Worm (Caenorhabditis elegans) whole organism, L4 larva: ENCODE measurements around the gene scl-10.

ENCODE experiments used
- F10B5.3 ChIP-seq: sonication (generic microtip); optimal IDR thresholded peaks from 2 replicates; lab custom pipeline; 2016; ENCODE audit warnings: mild to moderate bottlenecking, missing genetic modification characterization, missing compliant biosample characterization
- F49E8.2 ChIP-seq: sonication (generic microtip); optimal IDR thresholded peaks from 2 replicates; lab custom pipeline; 2016; ENCODE audit warnings: missing compliant biosample characterization, mild to moderate bottlenecking, missing genetic modification characterization, borderline replicate concordance
- Y48G9A.11 ChIP-seq: fragments of 200-800 bp; sonication (Bioruptor generic); IDR thresholded peaks from 2 replicates; pipeline ENCODE4 v1.3.6; 2022; ENCODE audit warnings: missing genetic modification reagents, missing genetic modification characterization, missing compliant biosample characterization
- Y5F2A.4 ChIP-seq: fragments of 200-800 bp; sonication (Bioruptor generic); optimal IDR thresholded peaks from 2 replicates; lab custom pipeline; 2018; ENCODE audit warnings: mild to moderate bottlenecking, missing genetic modification characterization, missing compliant biosample characterization
- ZK337.2 ChIP-seq: fragments of 200-800 bp; sonication (Bioruptor generic); IDR thresholded peaks from 2 replicates; pipeline ENCODE4 v1.3.6; 2022; ENCODE audit warnings: missing genetic modification reagents, missing genetic modification characterization, missing compliant biosample characterization
- aha-1 ChIP-seq: fragments of 150-350 bp; peaks from one replicate; lab custom pipeline; 2014; ENCODE audit warnings: missing biosample characterization, missing genetic modification characterization
- aly-2 ChIP-seq: sonication (generic microtip); optimal IDR thresholded peaks from 2 replicates; lab custom pipeline; 2018; ENCODE audit warnings: missing biosample characterization, missing genetic modification characterization
- ceh-32 ChIP-seq: sonication (generic microtip); optimal IDR thresholded peaks from 2 replicates; lab custom pipeline; 2016; ENCODE audit warnings: mild to moderate bottlenecking, missing genetic modification characterization, missing compliant biosample characterization; ENCODE audit not compliant: poor library complexity
- ceh-62 ChIP-seq: sonication (generic microtip); optimal IDR thresholded peaks from 2 replicates; lab custom pipeline; 2017; ENCODE audit warnings: missing biosample characterization, missing genetic modification characterization
- ces-1 ChIP-seq: fragments of 150-350 bp; sonication (generic microtip); optimal IDR thresholded peaks from 4 replicates; lab custom pipeline; 2014; ENCODE audit warnings: missing biosample characterization, missing genetic modification reagents, missing genetic modification characterization
- cey-2 ChIP-seq: sonication (generic microtip); optimal IDR thresholded peaks from 3 replicates; lab custom pipeline; 2017; ENCODE audit warnings: missing genetic modification characterization, mild to moderate bottlenecking, missing compliant biosample characterization, antibody characterized with exemption, borderline replicate concordance; ENCODE audit not compliant: insufficient read depth
- daf-16 ChIP-seq, 3 experiments: sonication (generic microtip); optimal IDR thresholded peaks; 2 replicates each; lab custom pipeline; 2016 to 2017; ENCODE audit warnings: missing genetic modification characterization in 3 of 3, missing genetic modification reagents in 3 of 3, mild to moderate bottlenecking in 2 of 3, missing compliant biosample characterization in 2 of 3, missing biosample characterization in 1 of 3, moderate library complexity in 1 of 3
- dmd-6 ChIP-seq: fragments of 200-800 bp; sonication (Bioruptor generic); IDR thresholded peaks from 2 replicates; pipeline ENCODE4 v1.3.6; 2022; ENCODE audit warnings: missing genetic modification reagents, missing genetic modification characterization, missing compliant biosample characterization
- dmd-9 ChIP-seq: fragments of 200-800 bp; sonication (Bioruptor generic); IDR thresholded peaks from 2 replicates; pipeline ENCODE4 v1.3.6; 2022; ENCODE audit warnings: missing genetic modification reagents, missing genetic modification characterization, missing compliant biosample characterization
- dpl-1 ChIP-seq: fragments of 150-350 bp; optimal IDR thresholded peaks from 2 replicates; lab custom pipeline; 2014; ENCODE audit warnings: missing biosample characterization, missing genetic modification reagents, missing genetic modification characterization
- dve-1 ChIP-seq: sonication (generic microtip); optimal IDR thresholded peaks from 2 replicates; lab custom pipeline; 2017; ENCODE audit warnings: antibody characterized with exemption, mild to moderate bottlenecking, missing genetic modification characterization, missing compliant biosample characterization; ENCODE audit not compliant: insufficient read depth
- egl-27 ChIP-seq: sonication (generic microtip); optimal IDR thresholded peaks from 3 replicates; lab custom pipeline; 2017; ENCODE audit warnings: missing biosample characterization, missing genetic modification reagents, missing genetic modification characterization
- fkh-10 ChIP-seq: fragments of 150-350 bp; optimal IDR thresholded peaks from 2 replicates; lab custom pipeline; 2014; ENCODE audit warnings: missing biosample characterization, missing genetic modification reagents, missing genetic modification characterization
- hmg-1.1 ChIP-seq: fragments of 200-800 bp; sonication (Bioruptor generic); IDR thresholded peaks from 2 replicates; pipeline ENCODE4 v1.3.6; 2022; ENCODE audit warnings: missing genetic modification reagents, missing genetic modification characterization, missing compliant biosample characterization
- jun-1 ChIP-seq: fragments of 150-350 bp; optimal IDR thresholded peaks from 2 replicates; lab custom pipeline; 2014; ENCODE audit warnings: missing biosample characterization, missing genetic modification reagents, missing genetic modification characterization
- madf-9 ChIP-seq: fragments of 200-800 bp; sonication (Bioruptor generic); conservative IDR thresholded peaks from 2 replicates; pipeline ENCODE4 v1.3.6; 2022; ENCODE audit warnings: missing genetic modification reagents, missing genetic modification characterization, missing compliant biosample characterization
- mdl-1 ChIP-seq, 2 experiments: fragments of 150-350 bp in 1 of 2; sonication (generic microtip) in 1 of 2; optimal IDR thresholded peaks; 2 replicates each; lab custom pipeline; 2014 to 2017; ENCODE audit warnings: missing biosample characterization in 2 of 2, missing genetic modification characterization in 2 of 2
- mdt-29 ChIP-seq: fragments of 200-800 bp; sonication (Bioruptor generic); IDR thresholded peaks from 2 replicates; pipeline ENCODE4 v1.3.6; 2022; ENCODE audit warnings: missing genetic modification reagents, missing genetic modification characterization, missing compliant biosample characterization
- mep-1 ChIP-seq: fragments of 150-350 bp; sonication (generic microtip); optimal IDR thresholded peaks from 3 replicates; lab custom pipeline; 2014; ENCODE audit warnings: missing biosample characterization, missing genetic modification characterization
- mes-2 ChIP-seq: sonication (generic microtip); optimal IDR thresholded peaks from 2 replicates; lab custom pipeline; 2016; ENCODE audit warnings: missing genotype, mild to moderate bottlenecking, missing genetic modification characterization, missing compliant biosample characterization; ENCODE audit not compliant: poor library complexity, severe bottlenecking
- mxl-3 ChIP-seq: fragments of 200-800 bp; sonication (Bioruptor generic); optimal IDR thresholded peaks from 2 replicates; lab custom pipeline; 2018; ENCODE audit warnings: mild to moderate bottlenecking, missing genetic modification characterization, missing compliant biosample characterization
- nhr-237 ChIP-seq: sonication (generic microtip); optimal IDR thresholded peaks from 2 replicates; lab custom pipeline; 2017; ENCODE audit warnings: missing biosample characterization, missing genetic modification characterization
- nhr-25 ChIP-seq: sonication (generic microtip); optimal IDR thresholded peaks from 2 replicates; lab custom pipeline; 2017; ENCODE audit warnings: missing genetic modification characterization, mild to moderate bottlenecking, missing compliant biosample characterization, antibody characterized with exemption, moderate library complexity, borderline replicate concordance; ENCODE audit not compliant: insufficient read depth
- nhr-28 ChIP-seq: fragments of 150-350 bp; optimal IDR thresholded peaks from 2 replicates; lab custom pipeline; 2014; ENCODE audit warnings: missing biosample characterization, missing genetic modification characterization
- nhr-76 ChIP-seq: fragments of 150-350 bp; optimal IDR thresholded peaks from 2 replicates; lab custom pipeline; 2014; ENCODE audit warnings: missing biosample characterization, missing genetic modification characterization
- pqm-1 ChIP-seq: sonication (generic microtip); optimal IDR thresholded peaks from 2 replicates; lab custom pipeline; 2017; ENCODE audit warnings: missing biosample characterization, missing genetic modification characterization
- rbr-2 ChIP-seq: sonication (generic microtip); optimal IDR thresholded peaks from 2 replicates; lab custom pipeline; 2016; ENCODE audit warnings: missing genotype, missing genetic modification characterization, missing compliant biosample characterization
- saeg-2 ChIP-seq: fragments of 200-800 bp; sonication (Bioruptor generic); IDR thresholded peaks from 2 replicates; pipeline ENCODE4 v1.3.6; 2022; ENCODE audit warnings: missing genetic modification reagents, missing genetic modification characterization, missing compliant biosample characterization
- snpc-1.2 ChIP-seq: fragments of 200-800 bp; sonication (Bioruptor generic); IDR thresholded peaks from 2 replicates; pipeline ENCODE4 v1.3.6; 2022; ENCODE audit warnings: missing genetic modification reagents, missing genetic modification characterization, missing compliant biosample characterization
- snpc-4 ChIP-seq: fragments of 150-350 bp; optimal IDR thresholded peaks from 2 replicates; lab custom pipeline; 2014; ENCODE audit warnings: missing biosample characterization, missing genetic modification characterization
- spr-3 ChIP-seq: fragments of 200-800 bp; sonication (Bioruptor generic); optimal IDR thresholded peaks from 2 replicates; lab custom pipeline; 2018; ENCODE audit warnings: mild to moderate bottlenecking, missing genetic modification characterization, missing compliant biosample characterization
- tag-97 ChIP-seq: fragments of 200-800 bp; sonication (Bioruptor generic); IDR thresholded peaks from 2 replicates; pipeline ENCODE4 v1.3.6; 2022; ENCODE audit warnings: missing genetic modification characterization, missing compliant biosample characterization
- unc-62 ChIP-seq, 3 experiments: fragments of 150-350 bp in 1 of 3; sonication (generic microtip); optimal IDR thresholded peaks in 2 of 3; peaks in 1 of 3; 1 replicate in 1 of 3; 2 replicates in 2 of 3; lab custom pipeline; 2014 to 2017; ENCODE audit warnings: missing biosample characterization in 3 of 3, missing genetic modification characterization in 3 of 3, missing genetic modification reagents in 3 of 3, missing genotype in 1 of 3
- vab-7 ChIP-seq: fragments of 200-800 bp; sonication (Bioruptor generic); IDR thresholded peaks from 2 replicates; pipeline ENCODE4 v1.3.6; 2022; ENCODE audit warnings: missing genetic modification reagents, missing genetic modification characterization, missing compliant biosample characterization
- zag-1 ChIP-seq: fragments of 150-350 bp; optimal IDR thresholded peaks from 2 replicates; lab custom pipeline; 2014; ENCODE audit warnings: missing biosample characterization, missing genetic modification characterization
- zfp-3 ChIP-seq: fragments of 200-800 bp; sonication (Bioruptor generic); conservative IDR thresholded peaks from 2 replicates; pipeline ENCODE4 v1.3.6; 2022; ENCODE audit warnings: missing genetic modification reagents, missing genetic modification characterization, missing compliant biosample characterization
- ztf-11 ChIP-seq: fragments of 150-350 bp; optimal IDR thresholded peaks from 2 replicates; lab custom pipeline; 2014; ENCODE audit warnings: missing biosample characterization, missing genetic modification characterization
- ztf-7 ChIP-seq: fragments of 150-350 bp; optimal IDR thresholded peaks from 2 replicates; lab custom pipeline; 2014; ENCODE audit warnings: missing biosample characterization, missing genetic modification characterization

Gene scl-10

ce11 chrIV:13026762-13027161, 21.5 kb upstream of the scl-10 start (continued):
- TF ChIP-seq Y48G9A.11 (no peak), ceh-62 (tag; lab: Kevin White, UChicago) (no peak), dmd-9 (no peak), mes-2 (tag; lab: Kevin White, UChicago) (no peak), mep-1 (tag; lab: Kevin White, UChicago) (peak; percentile 21), nhr-76 (tag; lab: Kevin White, UChicago) (no peak), ces-1 (GFP tag; lab: Kevin White, UChicago) (no peak), snpc-1.2 (GFP tag; lab: Robert Waterston, UW) (no peak), jun-1 (no peak), cey-2 (tag; lab: Kevin White, UChicago) (no peak), madf-9 (GFP tag; lab: Robert Waterston, UW) (no peak), zfp-3 (GFP tag; lab: Robert Waterston, UW) (no peak), fkh-10 (no peak), ztf-7 (tag; lab: Kevin White, UChicago) (no peak), aly-2 (tag; lab: Kevin White, UChicago) (no peak), egl-27 (tag; lab: Kevin White, UChicago) (no peak)

DNA sequence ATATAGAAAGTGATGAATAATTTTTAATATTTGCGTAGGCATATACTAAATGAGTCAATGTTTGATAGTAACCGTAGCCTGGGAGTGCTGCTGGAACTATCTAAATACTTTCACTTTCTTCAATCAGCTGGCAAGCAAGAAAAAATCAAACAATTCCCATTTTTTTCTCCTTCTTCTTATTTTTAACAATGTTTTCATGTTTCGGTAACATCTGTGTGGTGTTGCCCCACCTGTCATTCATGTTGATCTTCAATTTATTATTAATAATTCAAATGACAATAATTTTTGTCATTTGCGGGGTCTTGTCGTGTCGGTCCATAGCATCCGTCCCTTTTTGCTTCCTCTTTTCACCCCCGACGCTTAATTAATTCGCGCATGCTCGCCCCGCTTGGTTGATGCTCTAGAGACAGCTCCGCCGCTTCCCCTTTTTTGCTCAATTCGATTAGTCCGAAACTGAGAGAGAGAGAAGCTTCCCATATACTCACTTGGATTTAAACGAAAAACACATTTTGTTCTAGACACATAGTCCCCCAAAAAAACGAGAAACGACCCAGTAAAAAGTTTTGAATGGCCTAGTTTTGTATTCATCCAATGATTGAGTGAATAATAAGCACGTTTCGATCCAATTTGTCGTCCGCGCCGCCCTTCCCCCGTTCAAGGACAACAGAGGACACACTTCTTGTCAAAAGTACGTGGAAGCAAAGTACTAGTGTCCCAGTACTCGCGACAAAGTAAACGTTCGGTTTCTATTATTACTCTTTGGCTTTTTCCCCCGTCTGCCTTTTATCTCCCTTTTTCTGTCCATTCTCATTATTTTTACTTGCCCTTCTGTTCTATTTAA, 20.2 kb upstream of the scl-10 start:
- TF ChIP-seq hmg-1.1 (0 out of 2 replicates have a peak, but pooled peaks have one; percentile 5), mxl-3 (GFP tag; lab: Kevin White, UChicago) (peak; percentile 7), mdt-29 (no peak), rbr-2 (peak; percentile 7), nhr-237 (no peak), mes-2 (tag; lab: Kevin White, UChicago) (peak; percentile 8), spr-3 (GFP tag; lab: Kevin White, UChicago) (no peak), dpl-1 (GFP tag; lab: Kevin White, UChicago) (no peak), aha-1 (no peak), nhr-25 (tag; lab: Kevin White, UChicago) (peak; percentile 18), unc-62 (GFP tag; optimal IDR thresholded peaks at IDR 0.05 in 1 of 2; lab: Kevin White, UChicago) (peak in 1 of 2 experiments; percentile 97), unc-62 (tag; optimal IDR thresholded peaks at IDR 0.05; lab: Kevin White, UChicago) (no peak), fkh-10 (no peak), Y5F2A.4 (GFP tag; lab: Kevin White, UChicago) (no peak), ZK337.2 (GFP tag; lab: Robert Waterston, UW) (no peak), saeg-2 (GFP tag; lab: Robert Waterston, UW) (no peak), snpc-4 (no peak), ceh-32 (no peak), mdl-1 (tag; optimal IDR thresholded peaks at IDR 0.05; lab: Kevin White, UChicago) (no peak), vab-7 (GFP tag; lab: Robert Waterston, UW) (no peak)

- TF ChIP-seq nhr-28 (tag; lab: Kevin White, UChicago) (peak; percentile 8), zag-1 (tag; lab: Kevin White, UChicago) (no peak), tag-97 (GFP tag; lab: Robert Waterston, UW) (no peak), dve-1 (peak; percentile 7), F49E8.2 (tag; lab: Kevin White, UChicago) (no peak), aha-1 (peak; percentile 32), nhr-237 (no peak), snpc-1.2 (GFP tag; lab: Robert Waterston, UW) (peak; percentile 38; the same call in 1 of the 2 replicates), pqm-1 (tag; lab: Kevin White, UChicago) (peak; percentile 56), daf-16 (GFP tag; optimal IDR thresholded peaks at IDR 0.05; lab: Kevin White, UChicago) (no peak), daf-16 (tag; optimal IDR thresholded peaks at IDR 0.05; lab: Kevin White, UChicago) (peak; percentile 6), ztf-11 (tag; lab: Kevin White, UChicago) (no peak), Y48G9A.11 (no peak), dmd-6 (no peak), F10B5.3 (tag; lab: Kevin White, UChicago) (no peak), mes-2 (tag; lab: Kevin White, UChicago) (peak; percentile 16), snpc-4 (no peak)
These were observed 19.2 kb upstream of the scl-10 start for ce11 chrIV:13028746-13029673.
